Worm (Caenorhabditis elegans) whole organism, young adult: ENCODE data around the gene ugt-58.
A peak's percentile ranks its signal among the peaks of the same experiment; 100 is the strongest.

ENCODE experiments used
- D2030.7 ChIP-seq: fragments of 200-800 bp; sonication (Bioruptor generic); IDR thresholded peaks from 2 replicates; pipeline ENCODE4 v1.3.6; 2022; ENCODE audit warnings: missing genetic modification reagents, missing genetic modification characterization, missing compliant biosample characterization
- F23B12.7 ChIP-seq: sonication (generic microtip); optimal IDR thresholded peaks from 2 replicates; lab custom pipeline; 2017; ENCODE audit warnings: missing genetic modification characterization, mild to moderate bottlenecking, missing compliant biosample characterization, antibody characterized with exemption, moderate library complexity; ENCODE audit not compliant: insufficient read depth
- F33H1.4 ChIP-seq: fragments of 200-800 bp; sonication (Bioruptor generic); IDR thresholded peaks from 2 replicates; pipeline ENCODE4 v1.3.6; 2022; ENCODE audit warnings: missing genetic modification reagents, missing genetic modification characterization, missing compliant biosample characterization
- F49E8.2 ChIP-seq: sonication (generic microtip); optimal IDR thresholded peaks from 3 replicates; lab custom pipeline; 2017; ENCODE audit warnings: missing genetic modification characterization, mild to moderate bottlenecking, missing compliant biosample characterization, antibody characterized with exemption, moderate library complexity; ENCODE audit not compliant: insufficient read depth
- F52B5.7 ChIP-seq: sonication (generic microtip); optimal IDR thresholded peaks from 2 replicates; lab custom pipeline; 2016; ENCODE audit warnings: mild to moderate bottlenecking, missing genetic modification characterization, missing compliant biosample characterization
- K11D2.4 ChIP-seq: fragments of 200-800 bp; sonication (Bioruptor generic); IDR thresholded peaks from 2 replicates; pipeline ENCODE4 v1.3.6; 2022; ENCODE audit warnings: missing genetic modification reagents, missing genetic modification characterization, missing compliant biosample characterization
- K12H6.12 ChIP-seq: fragments of 200-800 bp; sonication (Bioruptor generic); optimal IDR thresholded peaks from 2 replicates; lab custom pipeline; 2018; ENCODE audit warnings: mild to moderate bottlenecking, missing genetic modification characterization, missing compliant biosample characterization
- T26A5.8 ChIP-seq: sonication (generic microtip); optimal IDR thresholded peaks from 2 replicates; lab custom pipeline; 2016; ENCODE audit warnings: missing genetic modification characterization, missing compliant biosample characterization
- Y53F4B.3 ChIP-seq: fragments of 200-800 bp; sonication (Bioruptor generic); IDR thresholded peaks from 2 replicates; pipeline ENCODE4 v1.3.6; 2022; ENCODE audit warnings: missing genetic modification reagents, missing genetic modification characterization, missing compliant biosample characterization
- Y56A3A.18 ChIP-seq: fragments of 200-800 bp; sonication (Bioruptor generic); IDR thresholded peaks from 2 replicates; pipeline ENCODE4 v1.3.6; 2022; ENCODE audit warnings: missing genetic modification reagents, missing genetic modification characterization, missing compliant biosample characterization
- aptf-3 ChIP-seq: fragments of 200-800 bp; sonication (Bioruptor generic); IDR thresholded peaks from 2 replicates; pipeline ENCODE4 v1.3.6; 2022; ENCODE audit warnings: missing genetic modification characterization, missing compliant biosample characterization
- atf-7 ChIP-seq: sonication (generic microtip); optimal IDR thresholded peaks from 2 replicates; lab custom pipeline; 2017; ENCODE audit warnings: mild to moderate bottlenecking, missing genetic modification characterization, missing compliant biosample characterization
- athp-1 ChIP-seq: sonication (generic microtip); optimal IDR thresholded peaks from 2 replicates; lab custom pipeline; 2017; ENCODE audit warnings: mild to moderate bottlenecking, missing genetic modification characterization, missing compliant biosample characterization
- bed-1 ChIP-seq: fragments of 200-800 bp; sonication (Bioruptor generic); IDR thresholded peaks from 2 replicates; pipeline ENCODE4 v1.3.6; 2022; ENCODE audit warnings: missing genetic modification reagents, missing genetic modification characterization, missing compliant biosample characterization
- ccch-3 ChIP-seq: fragments of 200-800 bp; sonication (Bioruptor generic); optimal IDR thresholded peaks from 2 replicates; lab custom pipeline; 2018; ENCODE audit warnings: mild to moderate bottlenecking, missing genetic modification characterization, missing compliant biosample characterization
- ceh-58 ChIP-seq: fragments of 200-800 bp; sonication (Bioruptor generic); IDR thresholded peaks from 2 replicates; pipeline ENCODE4 v1.3.6; 2022; ENCODE audit warnings: missing genetic modification characterization, missing compliant biosample characterization
- dox-1 ChIP-seq: fragments of 200-800 bp; sonication (Bioruptor generic); IDR thresholded peaks from 2 replicates; pipeline ENCODE4 v1.3.6; 2022; ENCODE audit warnings: missing genetic modification reagents, missing genetic modification characterization, missing compliant biosample characterization
- egl-44 ChIP-seq: fragments of 200-800 bp; sonication (Bioruptor generic); IDR thresholded peaks from 2 replicates; pipeline ENCODE4 v1.3.6; 2022; ENCODE audit warnings: missing genetic modification reagents, missing genetic modification characterization, missing compliant biosample characterization
- egrh-3 ChIP-seq: fragments of 200-800 bp; sonication (Bioruptor generic); IDR thresholded peaks from 2 replicates; pipeline ENCODE4 v1.3.6; 2022; ENCODE audit warnings: missing genetic modification reagents, missing genetic modification characterization, missing compliant biosample characterization
- him-1 ChIP-seq: sonication (generic microtip); optimal IDR thresholded peaks from 2 replicates; lab custom pipeline; 2016; ENCODE audit warnings: missing genotype, missing genetic modification reagents, missing genetic modification characterization, missing compliant biosample characterization
- hmg-20 ChIP-seq: fragments of 200-800 bp; sonication (Bioruptor generic); IDR thresholded peaks from 2 replicates; pipeline ENCODE4 v1.3.6; 2022; ENCODE audit warnings: missing genetic modification reagents, missing genetic modification characterization, missing compliant biosample characterization
- hrde-1 ChIP-seq: sonication (generic microtip); optimal IDR thresholded peaks from 2 replicates; lab custom pipeline; 2016; ENCODE audit warnings: missing genetic modification characterization, mild to moderate bottlenecking, missing compliant biosample characterization, moderate library complexity, missing genotype, missing genetic modification reagents, borderline replicate concordance
- hsf-1 ChIP-seq: fragments of 200-800 bp; sonication (Bioruptor generic); IDR thresholded peaks from 2 replicates; pipeline ENCODE4 v1.3.6; 2022; ENCODE audit warnings: missing genetic modification reagents, missing genetic modification characterization, missing compliant biosample characterization
- let-526 ChIP-seq: fragments of 200-800 bp; sonication (Bioruptor generic); IDR thresholded peaks from 2 replicates; pipeline ENCODE4 v1.3.6; 2022; ENCODE audit warnings: missing genetic modification reagents, missing genetic modification characterization, missing compliant biosample characterization
- madf-3 ChIP-seq: fragments of 200-800 bp; sonication (Bioruptor generic); IDR thresholded peaks from 2 replicates; pipeline ENCODE4 v1.3.6; 2022; ENCODE audit warnings: missing genetic modification reagents, missing genetic modification characterization, missing compliant biosample characterization
- madf-6 ChIP-seq: fragments of 200-800 bp; sonication (Bioruptor generic); IDR thresholded peaks from 2 replicates; pipeline ENCODE4 v1.3.6; 2022; ENCODE audit warnings: missing genetic modification reagents, missing genetic modification characterization, missing compliant biosample characterization
- mcd-1 ChIP-seq: fragments of 200-800 bp; sonication (Bioruptor generic); IDR thresholded peaks from 2 replicates; pipeline ENCODE4 v1.3.6; 2022; ENCODE audit warnings: missing genetic modification reagents, missing genetic modification characterization, missing compliant biosample characterization
- nfya-1 ChIP-seq: sonication (generic microtip); optimal IDR thresholded peaks from 2 replicates; lab custom pipeline; 2017; ENCODE audit warnings: antibody characterized with exemption, missing compliant biosample characterization, missing genetic modification characterization, borderline replicate concordance; ENCODE audit not compliant: insufficient read depth
- nfya-2 ChIP-seq: fragments of 200-800 bp; sonication (Bioruptor generic); IDR thresholded peaks from 2 replicates; pipeline ENCODE4 v1.3.6; 2022; ENCODE audit warnings: missing genetic modification reagents, missing genetic modification characterization, missing compliant biosample characterization
- nhr-80 ChIP-seq: sonication (generic microtip); optimal IDR thresholded peaks from 2 replicates; lab custom pipeline; 2016; ENCODE audit warnings: missing genetic modification characterization, missing compliant biosample characterization
- tbp1 ChIP-seq: fragments of 200-800 bp; sonication (Bioruptor generic); optimal IDR thresholded peaks from 2 replicates; lab custom pipeline; 2018; ENCODE audit warnings: mild to moderate bottlenecking, missing genetic modification characterization, missing compliant biosample characterization
- ztf-25 ChIP-seq: fragments of 200-800 bp; sonication (Bioruptor generic); IDR thresholded peaks from 2 replicates; pipeline ENCODE4 v1.3.6; 2022; ENCODE audit warnings: missing genetic modification reagents, missing genetic modification characterization, missing compliant biosample characterization
- ztf-26 ChIP-seq: sonication (generic microtip); optimal IDR thresholded peaks from 2 replicates; lab custom pipeline; 2017; ENCODE audit warnings: missing genetic modification characterization, missing compliant biosample characterization
- ztf-28 ChIP-seq: fragments of 200-800 bp; sonication (Bioruptor generic); IDR thresholded peaks from 2 replicates; pipeline ENCODE4 v1.3.6; 2022; ENCODE audit warnings: missing genetic modification reagents, missing genetic modification characterization, missing compliant biosample characterization
- ztf-3 ChIP-seq: fragments of 200-800 bp; sonication (Bioruptor generic); optimal IDR thresholded peaks from 2 replicates; lab custom pipeline; 2018; ENCODE audit warnings: mild to moderate bottlenecking, missing genetic modification characterization, missing compliant biosample characterization

Gene ugt-58

DNA sequence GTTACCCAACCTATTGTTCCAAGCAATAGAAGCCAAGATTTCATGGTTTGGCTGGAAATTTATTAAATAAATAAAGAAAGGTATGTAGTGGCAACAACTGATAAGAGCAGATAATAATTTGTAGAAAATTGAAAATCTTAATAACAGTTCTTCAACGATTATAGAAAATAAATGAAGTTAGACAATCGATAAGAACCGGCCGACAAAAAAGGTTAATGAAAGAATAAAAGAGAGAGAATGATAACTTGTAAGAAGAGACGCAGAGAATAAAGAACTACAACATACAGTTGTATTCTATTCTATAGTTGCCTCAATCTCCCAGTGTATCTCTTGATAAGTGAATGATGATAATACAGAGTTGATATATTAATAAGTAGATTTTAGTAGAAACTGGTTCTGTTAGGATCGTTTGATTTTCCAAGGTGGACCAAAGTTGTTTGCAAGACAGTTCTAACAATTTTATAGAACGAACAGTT lies at the start of gene ugt-58:
TSS of gene ugt-58 (minus strand) at position 51 of the 476 bp plus-strand sequence.
- TF ChIP-seq nhr-80 (tag; lab: Kevin White, UChicago) (peak; percentile 5), Y56A3A.18 (GFP tag; lab: Robert Waterston, UW) (no peak), bed-1 (GFP tag; lab: Robert Waterston, UW) (no peak), hmg-20 (GFP tag; lab: Robert Waterston, UW) (no peak), ztf-26 (tag; lab: Kevin White, UChicago) (no peak), nfya-1 (tag; lab: Kevin White, UChicago) (no peak), tbp1 (GFP tag; lab: Kevin White, UChicago) (no peak)

DNA sequence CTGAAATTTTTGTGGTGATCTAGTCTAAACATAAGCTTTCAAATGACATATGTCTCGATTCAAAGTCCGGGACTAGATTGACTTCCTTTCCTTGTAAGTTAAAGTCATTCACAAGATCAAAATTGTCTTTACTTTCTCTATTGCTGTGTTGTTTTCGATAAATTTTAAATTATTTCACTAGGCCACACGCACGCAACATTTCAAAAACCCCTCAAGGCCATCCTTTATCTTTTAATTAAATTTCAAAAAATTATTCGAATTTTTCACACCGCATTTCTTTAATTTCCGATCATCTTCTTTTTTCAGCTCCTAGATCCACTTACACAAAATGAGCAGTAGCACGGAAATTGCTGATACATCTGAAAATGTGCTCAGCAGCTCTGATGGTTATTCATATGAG lies 49.7 kb upstream of the ugt-58 start, which contains the start of gene ZK1307.7:
TSS of gene ZK1307.7 (plus strand) at position 301 of the 400 bp plus-strand sequence.
- no peak for TF ChIP-seq Y53F4B.3
- no peak for TF ChIP-seq egl-44
- TF ChIP-seq him-1 (tag; lab: Kevin White, UChicago), result no peak
- TF ChIP-seq nfya-2 (GFP tag; lab: Robert Waterston, UW), result no peak
- TF ChIP-seq K11D2.4, result no peak
- TF ChIP-seq atf-7, result no peak
- TF ChIP-seq ceh-58 (GFP tag; lab: Robert Waterston, UW), result no peak
- no peak for TF ChIP-seq let-526 (GFP tag; lab: Robert Waterston, UW)
- TF ChIP-seq ztf-28 (GFP tag; lab: Robert Waterston, UW), result no peak
- no peak for TF ChIP-seq hrde-1 (tag; lab: Kevin White, UChicago)
- TF ChIP-seq nfya-1 (tag; lab: Kevin White, UChicago), result no peak
- TF ChIP-seq F23B12.7 (tag; lab: Kevin White, UChicago), result no peak
- no peak for TF ChIP-seq athp-1 (tag; lab: Kevin White, UChicago)
- no peak for TF ChIP-seq F49E8.2 (tag; lab: Kevin White, UChicago)
- TF ChIP-seq, all 124 proteins: peak for 0

DNA sequence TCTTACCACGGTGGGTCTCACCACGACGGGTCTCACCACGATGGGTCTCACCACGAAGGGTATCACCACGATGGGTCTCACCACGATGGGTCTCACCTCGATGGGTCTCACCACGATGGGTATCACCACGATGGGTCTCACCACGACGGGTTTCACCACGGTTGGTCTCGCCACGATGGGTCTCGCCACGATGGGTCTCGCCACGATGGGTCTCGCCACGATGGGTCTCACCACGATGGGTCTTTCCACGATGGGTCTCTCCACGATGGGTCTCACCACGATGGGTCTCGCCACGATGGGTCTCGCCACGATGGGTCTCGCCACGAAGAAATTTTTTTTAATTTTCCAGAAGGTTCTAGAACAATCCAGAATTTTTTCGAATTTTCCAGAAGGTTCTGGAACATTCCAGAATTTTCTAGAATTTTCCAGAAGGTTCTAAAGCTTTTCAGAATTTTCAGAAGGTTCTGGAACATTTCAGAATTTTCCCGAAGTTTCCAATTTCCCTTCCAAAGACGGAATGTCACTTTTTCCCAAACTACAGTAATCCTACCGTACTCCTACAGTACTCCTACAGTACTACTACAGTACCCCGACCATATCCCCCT lies 47.5 kb upstream of the ugt-58 start:
- TF ChIP-seq egrh-3 (GFP tag; lab: Robert Waterston, UW), result peak; percentile 14; the same call in 1 of the 2 replicates
- TF ChIP-seq D2030.7 (GFP tag; lab: Robert Waterston, UW), result peak; percentile 21; the same call in 1 of the 2 replicates
- TF ChIP-seq hsf-1 (GFP tag; lab: Robert Waterston, UW), result peak; percentile 95
- peak; percentile 60 for TF ChIP-seq F33H1.4 (GFP tag; lab: Robert Waterston, UW)
- peak; percentile 28 for TF ChIP-seq madf-6 (GFP tag; lab: Robert Waterston, UW)
- 0 out of 2 replicates have a peak, but pooled peaks have one; percentile 22 for TF ChIP-seq aptf-3 (GFP tag; lab: Robert Waterston, UW)
- peak; percentile 33; the same call in 1 of the 2 replicates for TF ChIP-seq dox-1 (GFP tag; lab: Robert Waterston, UW)
- peak; percentile 70; the same call in 1 of the 2 replicates for TF ChIP-seq madf-3

DNA sequence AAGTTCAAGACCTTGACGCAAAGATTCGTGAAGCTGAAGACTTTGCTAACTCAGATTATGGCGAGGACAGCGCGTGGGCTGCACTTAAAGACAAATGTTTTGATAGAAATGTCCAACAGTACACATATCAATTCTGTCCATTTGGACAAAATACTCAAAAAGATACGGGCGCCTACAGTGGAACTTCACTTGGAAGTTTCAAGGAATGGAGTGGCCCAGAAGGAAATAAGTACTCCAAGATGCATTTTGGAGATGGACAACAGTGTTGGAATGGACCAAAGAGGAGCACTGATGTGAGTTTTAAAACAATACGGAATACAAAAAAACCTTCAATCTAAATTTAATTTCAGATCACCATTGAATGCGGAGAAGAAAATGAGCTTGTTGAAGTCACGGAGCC lies 39.3 kb upstream of the ugt-58 start:
- TF ChIP-seq ztf-25 (GFP tag; lab: Robert Waterston, UW) (no peak), ccch-3 (GFP tag; lab: Kevin White, UChicago) (no peak), mcd-1 (GFP tag; lab: Robert Waterston, UW) (no peak), ztf-3 (no peak), ztf-26 (tag; lab: Kevin White, UChicago) (no peak), F52B5.7 (tag; lab: Kevin White, UChicago) (no peak), K12H6.12 (tag; lab: Kevin White, UChicago) (no peak), hsf-1 (GFP tag; lab: Robert Waterston, UW) (no peak), T26A5.8 (tag; lab: Kevin White, UChicago) (no peak)
- TF ChIP-seq, all 124 proteins: peak for 0
